Worm (Caenorhabditis elegans) whole organism, mixed stage, embryonic: Measurements from ENCODE around the gene C08B6.3.

Experiments
- M03D4.4 ChIP-seq: sonication (generic microtip); optimal IDR thresholded peaks from 2 replicates; lab custom pipeline; 2017; ENCODE audit warnings: mild to moderate bottlenecking, missing genetic modification characterization, missing compliant biosample characterization
- bed-3 ChIP-seq: fragments of 200-800 bp; sonication (Bioruptor generic); optimal IDR thresholded peaks from 3 replicates; lab custom pipeline; 2018; ENCODE audit warnings: mild to moderate bottlenecking, missing genetic modification characterization, moderate library complexity, missing compliant biosample characterization
- blmp-1 ChIP-seq: fragments of 150-350 bp; optimal IDR thresholded peaks from 2 replicates; lab custom pipeline; 2014; ENCODE audit warnings: missing biosample characterization, missing genetic modification characterization
- ceh-39 ChIP-seq: fragments of 150-350 bp; optimal IDR thresholded peaks from 2 replicates; lab custom pipeline; 2014; ENCODE audit warnings: missing biosample characterization, missing genetic modification characterization
- ceh-43 ChIP-seq: fragments of 200-800 bp; sonication (Bioruptor generic); optimal IDR thresholded peaks from 2 replicates; lab custom pipeline; 2018; ENCODE audit warnings: mild to moderate bottlenecking, missing genetic modification characterization, moderate library complexity, missing compliant biosample characterization
- ceh-83 ChIP-seq: fragments of 200-800 bp; sonication (Bioruptor generic); optimal IDR thresholded peaks from 2 replicates; lab custom pipeline; 2018; ENCODE audit warnings: mild to moderate bottlenecking, missing genetic modification characterization, missing compliant biosample characterization
- ces-1 ChIP-seq: fragments of 150-350 bp; optimal IDR thresholded peaks from 2 replicates; lab custom pipeline; 2014; ENCODE audit warnings: missing biosample characterization, missing genetic modification reagents, missing genetic modification characterization
- drap-1 ChIP-seq: fragments of 200-800 bp; sonication (Bioruptor generic); optimal IDR thresholded peaks from 3 replicates; lab custom pipeline; 2018; ENCODE audit warnings: mild to moderate bottlenecking, missing genetic modification characterization, missing compliant biosample characterization
- elt-3 ChIP-seq: fragments of 150-350 bp; optimal IDR thresholded peaks from 2 replicates; lab custom pipeline; 2014; ENCODE audit warnings: missing biosample characterization, missing genetic modification characterization
- flh-1 ChIP-seq: fragments of 200-800 bp; sonication (Bioruptor generic); optimal IDR thresholded peaks from 2 replicates; lab custom pipeline; 2018; ENCODE audit warnings: mild to moderate bottlenecking, missing genetic modification characterization, moderate library complexity, missing compliant biosample characterization
- ham-2 ChIP-seq: fragments of 200-800 bp; sonication (Bioruptor generic); optimal IDR thresholded peaks from 2 replicates; lab custom pipeline; 2018; ENCODE audit warnings: mild to moderate bottlenecking, missing genetic modification characterization, missing compliant biosample characterization
- hlh-1 ChIP-seq: fragments of 150-350 bp; optimal IDR thresholded peaks from 2 replicates; lab custom pipeline; 2014; ENCODE audit warnings: missing biosample characterization, missing genetic modification reagents, missing genetic modification characterization
- lin-13 ChIP-seq: fragments of 150-350 bp; optimal IDR thresholded peaks from 2 replicates; lab custom pipeline; 2014; ENCODE audit warnings: missing biosample characterization, missing genetic modification characterization
- mab-5 ChIP-seq: fragments of 150-350 bp; optimal IDR thresholded peaks from 2 replicates; lab custom pipeline; 2014; ENCODE audit warnings: missing biosample characterization, missing genetic modification characterization
- mep-1 ChIP-seq: fragments of 150-350 bp; optimal IDR thresholded peaks from 2 replicates; lab custom pipeline; 2017; ENCODE audit warnings: missing biosample characterization, missing genetic modification reagents, missing genetic modification characterization, inconsistent platforms
- mls-2 ChIP-seq: sonication (generic microtip); optimal IDR thresholded peaks from 2 replicates; lab custom pipeline; 2016; ENCODE audit warnings: mild to moderate bottlenecking, missing genetic modification characterization, moderate library complexity, missing compliant biosample characterization
- nhr-12 ChIP-seq: fragments of 150-350 bp; optimal IDR thresholded peaks from 2 replicates; lab custom pipeline; 2014; ENCODE audit warnings: missing biosample characterization, missing genetic modification characterization
- nhr-2 ChIP-seq: fragments of 150-350 bp; optimal IDR thresholded peaks from 2 replicates; lab custom pipeline; 2014; ENCODE audit warnings: missing biosample characterization, missing genetic modification characterization
- nhr-28 ChIP-seq: fragments of 150-350 bp; optimal IDR thresholded peaks from 2 replicates; lab custom pipeline; 2014; ENCODE audit warnings: missing biosample characterization, missing genetic modification characterization
- nhr-76 ChIP-seq: sonication (generic microtip); optimal IDR thresholded peaks from 2 replicates; lab custom pipeline; 2017; ENCODE audit warnings: missing biosample characterization, missing genetic modification characterization
- pha-4 ChIP-seq: fragments of 150-350 bp; optimal IDR thresholded peaks from 2 replicates; lab custom pipeline; 2018; ENCODE audit warnings: missing biosample characterization, missing genetic modification reagents, missing genetic modification characterization
- sem-2 ChIP-seq: fragments of 200-800 bp; sonication (Bioruptor generic); optimal IDR thresholded peaks from 2 replicates; lab custom pipeline; 2018; ENCODE audit warnings: mild to moderate bottlenecking, missing genetic modification characterization, missing compliant biosample characterization
- snpc-4 ChIP-seq: fragments of 150-350 bp; optimal IDR thresholded peaks from 2 replicates; lab custom pipeline; 2014; ENCODE audit warnings: missing biosample characterization, missing genetic modification characterization
- sptf-1 ChIP-seq: sonication (generic microtip); optimal IDR thresholded peaks from 2 replicates; lab custom pipeline; 2017; ENCODE audit warnings: mild to moderate bottlenecking, missing genetic modification characterization, moderate library complexity, missing compliant biosample characterization
- tbx-8 ChIP-seq: fragments of 200-800 bp; sonication (Bioruptor generic); optimal IDR thresholded peaks from 2 replicates; lab custom pipeline; 2018; ENCODE audit warnings: mild to moderate bottlenecking, missing genetic modification characterization, moderate library complexity, missing compliant biosample characterization
- unc-120 ChIP-seq: sonication (generic microtip); optimal IDR thresholded peaks from 2 replicates; lab custom pipeline; 2017; ENCODE audit warnings: missing genetic modification characterization, missing compliant biosample characterization; ENCODE audit not compliant: poor library complexity, severe bottlenecking
- unc-39 ChIP-seq: fragments of 150-350 bp; optimal IDR thresholded peaks from 2 replicates; lab custom pipeline; 2014; ENCODE audit warnings: missing biosample characterization, missing genetic modification characterization
- unc-62 ChIP-seq: fragments of 150-350 bp; optimal IDR thresholded peaks from 2 replicates; lab custom pipeline; 2014; ENCODE audit warnings: missing biosample characterization, missing genetic modification reagents, missing genetic modification characterization
- ztf-11 ChIP-seq: fragments of 150-350 bp; optimal IDR thresholded peaks from 2 replicates; lab custom pipeline; 2014; ENCODE audit warnings: missing biosample characterization, missing genetic modification characterization

The C08B6.3 gene

ce11 chrV:10086141-10086540 lies 25.9 kb downstream of the C08B6.3 start:
- TF ChIP-seq unc-62 (no peak), hlh-1 (tag; lab: Kevin White, UChicago) (peak; percentile 52), snpc-4 (tag; lab: Kevin White, UChicago) (no peak)

ce11 chrV:10084864-10085263 lies 27.2 kb downstream of the C08B6.3 start, which contains the start of gene R04B5.6:
Gene R04B5.6 (plus strand): TSS chrV:10085164.
- peak; percentile 6 for TF ChIP-seq hlh-1 (tag; lab: Kevin White, UChicago)
- no peak for TF ChIP-seq drap-1

- TF ChIP-seq nhr-28 (tag; lab: Kevin White, UChicago) (peak; percentile 50), ztf-11 (tag; lab: Kevin White, UChicago) (no peak), mep-1 (peak; percentile 13)
These were observed 28.1 kb downstream of the C08B6.3 start, which contains the start of gene nhr-12 for ce11 chrV:10083999-10084468. Gene nhr-12 (minus strand): TSS chrV:10084049.

- no peak for TF ChIP-seq mep-1
- no peak for TF ChIP-seq M03D4.4 (tag; lab: Kevin White, UChicago)
- no peak for TF ChIP-seq bed-3 (GFP tag; lab: Kevin White, UChicago)
- no peak for TF ChIP-seq elt-3 (tag; lab: Kevin White, UChicago)
- no peak for TF ChIP-seq nhr-76 (tag; lab: Kevin White, UChicago)
- no peak for TF ChIP-seq flh-1 (GFP tag; lab: Kevin White, UChicago)
- no peak for TF ChIP-seq ceh-43 (GFP tag; lab: Kevin White, UChicago)
- no peak for TF ChIP-seq unc-120 (tag; lab: Kevin White, UChicago)
- TF ChIP-seq ceh-83 (GFP tag; lab: Kevin White, UChicago): no peak
- TF ChIP-seq hlh-1 (tag; lab: Kevin White, UChicago): no peak
- TF ChIP-seq nhr-12 (tag; lab: Kevin White, UChicago): no peak
- TF ChIP-seq tbx-8 (GFP tag; lab: Kevin White, UChicago): no peak
- TF ChIP-seq ham-2 (GFP tag; lab: Kevin White, UChicago): no peak
- TF ChIP-seq drap-1: no peak
These were observed 30.5 kb downstream of the C08B6.3 start, which contains the start of gene nhr-205 for ce11 chrV:10081636-10082035. Gene nhr-205 (minus strand): TSS chrV:10081776.

ce11 chrV:10080905-10081304 lies 31.2 kb downstream of the C08B6.3 start:
- TF ChIP-seq ceh-43 (GFP tag; lab: Kevin White, UChicago) (no peak), pha-4 (tag; lab: Kevin White, UChicago) (no peak), nhr-76 (tag; lab: Kevin White, UChicago) (no peak), drap-1 (no peak), ces-1 (GFP tag; lab: Kevin White, UChicago) (no peak), sptf-1 (tag; lab: Kevin White, UChicago) (no peak), hlh-1 (tag; lab: Kevin White, UChicago) (no peak), elt-3 (tag; lab: Kevin White, UChicago) (no peak), nhr-2 (tag; lab: Kevin White, UChicago) (no peak), mep-1 (no peak), snpc-4 (tag; lab: Kevin White, UChicago) (no peak)

ce11 chrV:10078244-10078643 lies 33.8 kb downstream of the C08B6.3 start, which contains the start of gene R04B5.1:
Gene R04B5.1 (minus strand): TSS chrV:10078344.
- no peak for TF ChIP-seq mep-1
- TF ChIP-seq ceh-39 (tag; lab: Kevin White, UChicago): no peak
- TF ChIP-seq nhr-76 (tag; lab: Kevin White, UChicago): no peak
- no peak for TF ChIP-seq ztf-11 (tag; lab: Kevin White, UChicago)
- TF ChIP-seq ham-2 (GFP tag; lab: Kevin White, UChicago): no peak
- TF ChIP-seq drap-1: no peak

ce11 chrV:10075441-10075840 lies 36.6 kb downstream of the C08B6.3 start, which contains the start of gene F57A8.7:
Gene F57A8.7 (plus strand): TSS chrV:10075741.
- TF ChIP-seq ceh-83 (GFP tag; lab: Kevin White, UChicago): no peak
- no peak for TF ChIP-seq mab-5 (tag; lab: Kevin White, UChicago)
- TF ChIP-seq sem-2 (GFP tag; lab: Kevin White, UChicago): no peak
- no peak for TF ChIP-seq blmp-1 (tag; lab: Kevin White, UChicago)
- no peak for TF ChIP-seq tbx-8 (GFP tag; lab: Kevin White, UChicago)
- no peak for TF ChIP-seq drap-1
- no peak for TF ChIP-seq ceh-43 (GFP tag; lab: Kevin White, UChicago)
- no peak for TF ChIP-seq ces-1 (GFP tag; lab: Kevin White, UChicago)
- no peak for TF ChIP-seq flh-1 (GFP tag; lab: Kevin White, UChicago)
- TF ChIP-seq mls-2 (tag; lab: Kevin White, UChicago): no peak
- no peak for TF ChIP-seq sptf-1 (tag; lab: Kevin White, UChicago)
- TF ChIP-seq lin-13 (tag; lab: Kevin White, UChicago): no peak
- TF ChIP-seq elt-3 (tag; lab: Kevin White, UChicago): no peak
- no peak for TF ChIP-seq snpc-4 (tag; lab: Kevin White, UChicago)
- TF ChIP-seq nhr-12 (tag; lab: Kevin White, UChicago): no peak
- TF ChIP-seq unc-120 (tag; lab: Kevin White, UChicago): no peak
- no peak for TF ChIP-seq ztf-11 (tag; lab: Kevin White, UChicago)
- no peak for TF ChIP-seq ham-2 (GFP tag; lab: Kevin White, UChicago)
- TF ChIP-seq nhr-2 (tag; lab: Kevin White, UChicago): no peak
- TF ChIP-seq unc-39 (tag; lab: Kevin White, UChicago): no peak
